Worm (Caenorhabditis elegans) whole organism, L3 larva: ENCODE results near the gene K02E10.6.

Experiments
- egl-27 ChIP-seq: sonication (generic microtip); optimal IDR thresholded peaks from 4 replicates; lab custom pipeline; 2017; ENCODE audit warnings: missing biosample characterization, missing genetic modification reagents, missing genetic modification characterization
- elt-3 ChIP-seq, 3 experiments: fragments of 150-350 bp in 1 of 3; sonication (generic microtip) in 2 of 3; optimal IDR thresholded peaks; 2 replicates in 2 of 3; 4 replicates in 1 of 3; lab custom pipeline; 2014 to 2017; ENCODE audit warnings: missing biosample characterization in 3 of 3, missing genetic modification characterization in 3 of 3
- lin-15B ChIP-seq: fragments of 150-350 bp; optimal IDR thresholded peaks from 2 replicates; lab custom pipeline; 2014; ENCODE audit warnings: missing biosample characterization, missing genetic modification characterization
- nhr-11 ChIP-seq: fragments of 150-350 bp; optimal IDR thresholded peaks from 2 replicates; lab custom pipeline; 2014; ENCODE audit warnings: missing biosample characterization, missing genetic modification characterization
- nhr-237 ChIP-seq: fragments of 150-350 bp; optimal IDR thresholded peaks from 2 replicates; lab custom pipeline; 2014; ENCODE audit warnings: missing biosample characterization, missing genetic modification characterization
- nhr-67 ChIP-seq: fragments of 150-350 bp; optimal IDR thresholded peaks from 2 replicates; lab custom pipeline; 2014; ENCODE audit warnings: missing biosample characterization, missing genetic modification characterization
- nhr-76 ChIP-seq: fragments of 150-350 bp; sonication (generic microtip); optimal IDR thresholded peaks from 5 replicates; lab custom pipeline; 2014; ENCODE audit warnings: missing biosample characterization, missing genetic modification characterization
- pha-4 ChIP-seq: fragments of 150-350 bp; optimal IDR thresholded peaks from 2 replicates; lab custom pipeline; 2014; ENCODE audit warnings: missing biosample characterization, missing genetic modification reagents, missing genetic modification characterization
- pqm-1 ChIP-seq: fragments of 150-350 bp; optimal IDR thresholded peaks from 2 replicates; lab custom pipeline; 2017; ENCODE audit warnings: missing biosample characterization, missing genetic modification characterization, inconsistent platforms
- tbx-2 ChIP-seq: sonication (generic microtip); optimal IDR thresholded peaks from 2 replicates; lab custom pipeline; 2016; ENCODE audit warnings: mild to moderate bottlenecking, missing genetic modification characterization, missing compliant biosample characterization
- ztf-11 ChIP-seq: fragments of 150-350 bp; optimal IDR thresholded peaks from 2 replicates; lab custom pipeline; 2014; ENCODE audit warnings: missing biosample characterization, missing genetic modification characterization

ce11 chrX:2446185-2446584, 36.4 kb downstream of the K02E10.6 start:
- TF ChIP-seq elt-3 (tag; optimal IDR thresholded peaks at IDR 0.05; lab: Kevin White, UChicago) (no peak), nhr-11 (tag; lab: Kevin White, UChicago) (no peak), egl-27 (tag; lab: Kevin White, UChicago) (no peak), lin-15B (tag; lab: Kevin White, UChicago) (no peak), nhr-237 (no peak), pha-4 (no peak), ztf-11 (tag; lab: Kevin White, UChicago) (no peak), tbx-2 (no peak), pqm-1 (tag; lab: Kevin White, UChicago) (no peak), nhr-67 (tag; lab: Kevin White, UChicago) (no peak), nhr-76 (no peak)
